Fruit fly (Drosophila melanogaster) whole organism, embryonic: ENCODE data around the gene CG9222.

Experiments
- Adf1 ChIP-seq: fragments of 200-800 bp; sonication (Bioruptor generic); IDR thresholded peaks from 2 replicates; pipeline ENCODE4 v1.3.6; 2022; ENCODE audit warnings: missing biosample characterization, missing genetic modification characterization
- Atf6 ChIP-seq: fragments of 200-800 bp; sonication (Bioruptor generic); IDR thresholded peaks from 2 replicates; pipeline ENCODE4 v1.3.6; 2022; ENCODE audit warnings: missing biosample characterization, missing genetic modification characterization
- CG10431 ChIP-seq: fragments of 200-800 bp; sonication (Bioruptor generic); optimal IDR thresholded peaks from 3 replicates; lab custom pipeline; 2018; ENCODE audit warnings: missing biosample characterization, mild to moderate bottlenecking, missing genetic modification characterization
- CG10543 ChIP-seq: fragments of 200-800 bp; sonication (Bioruptor generic); optimal IDR thresholded peaks from 3 replicates; lab custom pipeline; 2017; ENCODE audit warnings: missing biosample characterization, mild to moderate bottlenecking, missing genetic modification characterization, moderate library complexity
- CG13296 ChIP-seq: fragments of 200-800 bp; sonication (Bioruptor generic); optimal IDR thresholded peaks from 3 replicates; lab custom pipeline; 2018; ENCODE audit warnings: missing biosample characterization, mild to moderate bottlenecking, missing genetic modification characterization
- CG13624 ChIP-seq: fragments of 200-800 bp; sonication (Bioruptor generic); optimal IDR thresholded peaks from 2 replicates; lab custom pipeline; 2016; ENCODE audit warnings: missing biosample characterization, missing genetic modification characterization
- CG13894 ChIP-seq: fragments of 200-800 bp; sonication (Bioruptor generic); optimal IDR thresholded peaks from 3 replicates; lab custom pipeline; 2018; ENCODE audit warnings: missing biosample characterization, mild to moderate bottlenecking, missing genetic modification characterization, moderate library complexity
- CG14050 ChIP-seq: fragments of 200-800 bp; sonication (Bioruptor generic); IDR thresholded peaks from 3 replicates; pipeline ENCODE4 v1.3.6; 2022; ENCODE audit warnings: missing biosample characterization, missing genetic modification characterization
- CG15269 ChIP-seq: fragments of 200-800 bp; sonication (Bioruptor generic); optimal IDR thresholded peaks from 2 replicates; lab custom pipeline; 2018; ENCODE audit warnings: missing biosample characterization, mild to moderate bottlenecking, missing genetic modification characterization, moderate library complexity
- CG17186 ChIP-seq: fragments of 200-800 bp; sonication (Bioruptor generic); optimal IDR thresholded peaks from 3 replicates; lab custom pipeline; 2017; ENCODE audit warnings: missing biosample characterization, missing genetic modification reagents, missing genetic modification characterization
- CG17359 ChIP-seq: fragments of 200-800 bp; sonication (Bioruptor generic); optimal IDR thresholded peaks from 3 replicates; lab custom pipeline; 2018; ENCODE audit warnings: missing biosample characterization, mild to moderate bottlenecking, missing genetic modification characterization, moderate library complexity
- CG18599 ChIP-seq: fragments of 200-800 bp; sonication (Bioruptor generic); optimal IDR thresholded peaks from 3 replicates; lab custom pipeline; 2017; ENCODE audit warnings: missing biosample characterization, missing genetic modification characterization, mild to moderate bottlenecking, moderate library complexity, missing genetic modification reagents
- CG31224 ChIP-seq: fragments of 200-800 bp; sonication (Bioruptor generic); IDR thresholded peaks from 2 replicates; pipeline ENCODE4 v1.3.6; 2022; ENCODE audit warnings: missing biosample characterization, missing genetic modification characterization
- CG32767 ChIP-seq: fragments of 200-800 bp; sonication (Bioruptor generic); IDR thresholded peaks from 2 replicates; pipeline ENCODE4 v1.3.6; 2022; ENCODE audit warnings: missing biosample characterization, missing genetic modification characterization
- CG32772 ChIP-seq: fragments of 200-800 bp; sonication (Bioruptor generic); IDR thresholded peaks from 2 replicates; pipeline ENCODE4 v1.3.6; 2022; ENCODE audit warnings: missing biosample characterization, missing genetic modification characterization
- CG3407 ChIP-seq: fragments of 200-800 bp; sonication (Bioruptor generic); optimal IDR thresholded peaks from 2 replicates; lab custom pipeline; 2018; ENCODE audit warnings: missing biosample characterization, mild to moderate bottlenecking, missing genetic modification characterization
- CG34224 ChIP-seq: fragments of 200-800 bp; sonication (Bioruptor generic); IDR thresholded peaks from 3 replicates; pipeline ENCODE4 v1.3.6; 2022; ENCODE audit warnings: missing biosample characterization, missing genetic modification characterization; ENCODE audit not compliant: partially characterized antibody
- CG34376 ChIP-seq: fragments of 200-800 bp; sonication (Bioruptor generic); optimal IDR thresholded peaks from 2 replicates; lab custom pipeline; 2018; ENCODE audit warnings: missing biosample characterization, mild to moderate bottlenecking, missing genetic modification characterization
- CG34422 ChIP-seq: fragments of 200-800 bp; sonication (Bioruptor generic); IDR thresholded peaks from 3 replicates; pipeline ENCODE4 v1.3.6; 2022; ENCODE audit warnings: missing biosample characterization, missing genetic modification characterization
- CG5245 ChIP-seq: fragments of 200-800 bp; sonication (Bioruptor generic); optimal IDR thresholded peaks from 3 replicates; lab custom pipeline; 2016; ENCODE audit warnings: missing biosample characterization, missing genetic modification characterization
- CG6791 ChIP-seq: fragments of 200-800 bp; sonication (Bioruptor generic); IDR thresholded peaks from 3 replicates; pipeline ENCODE4 v1.3.6; 2022; ENCODE audit warnings: missing biosample characterization, missing genetic modification characterization; ENCODE audit not compliant: partially characterized antibody
- CG7271 ChIP-seq: fragments of 200-800 bp; sonication (Bioruptor generic); optimal IDR thresholded peaks from 2 replicates; lab custom pipeline; 2018; ENCODE audit warnings: missing biosample characterization, mild to moderate bottlenecking, missing genetic modification characterization, moderate library complexity
- CkIIα-i1 ChIP-seq: fragments of 200-800 bp; sonication (Bioruptor generic); IDR thresholded peaks from 2 replicates; pipeline ENCODE4 v1.3.6; 2022; ENCODE audit warnings: missing biosample characterization, missing genetic modification characterization
- Deaf1 ChIP-seq: fragments of 200-800 bp; optimal IDR thresholded peaks from 3 replicates; lab custom pipeline; 2019; ENCODE audit warnings: missing biosample characterization, mild to moderate bottlenecking, missing genetic modification characterization, moderate library complexity
- Elba2 ChIP-seq: fragments of 200-800 bp; sonication (Bioruptor generic); optimal IDR thresholded peaks from 3 replicates; lab custom pipeline; 2016; ENCODE audit warnings: missing biosample characterization, missing genetic modification characterization
- Ets97D ChIP-seq: fragments of 200-800 bp; sonication (Bioruptor generic); optimal IDR thresholded peaks from 3 replicates; lab custom pipeline; 2016; ENCODE audit warnings: missing biosample characterization, missing genetic modification characterization
- Fer1 ChIP-seq: fragments of 200-800 bp; sonication (Bioruptor generic); optimal IDR thresholded peaks from 2 replicates; lab custom pipeline; 2017; ENCODE audit warnings: missing biosample characterization, mild to moderate bottlenecking, missing genetic modification characterization
- GATAe ChIP-seq: fragments of 200-800 bp; sonication (Bioruptor generic); conservative IDR thresholded peaks from 2 replicates; pipeline ENCODE4 v1.3.6; 2022; ENCODE audit warnings: missing biosample characterization, missing genetic modification characterization
- MTF-1 ChIP-seq: fragments of 200-800 bp; sonication (Bioruptor generic); optimal IDR thresholded peaks from 2 replicates; lab custom pipeline; 2018; ENCODE audit warnings: missing biosample characterization, mild to moderate bottlenecking, missing genetic modification characterization, borderline replicate concordance
- Opbp ChIP-seq: fragments of 200-800 bp; sonication (Bioruptor generic); IDR thresholded peaks from 3 replicates; pipeline ENCODE4 v1.3.6; 2022; ENCODE audit warnings: missing biosample characterization, missing genetic modification characterization; ENCODE audit not compliant: partially characterized antibody
- Trl ChIP-seq, 3 experiments: fragments of >200 bp in 2 of 3; fragments of 200-800 bp in 1 of 3; sonication (Bioruptor generic) in 1 of 3; optimal IDR thresholded peaks; 2 replicates in 1 of 3; 3 replicates in 2 of 3; lab custom pipeline; 2016 to 2017; ENCODE audit warnings: missing biosample characterization in 1 of 3, missing genetic modification characterization in 1 of 3
- abd-A ChIP-seq: fragments of 200-800 bp; sonication (Bioruptor generic); optimal IDR thresholded peaks from 3 replicates; lab custom pipeline; 2019; ENCODE audit warnings: missing biosample characterization, mild to moderate bottlenecking, missing genetic modification characterization, moderate library complexity
- chinmo ChIP-seq: fragments of 200-800 bp; sonication (Bioruptor generic); IDR thresholded peaks from 4 replicates; pipeline ENCODE4 v1.3.6; 2022; ENCODE audit warnings: missing biosample characterization, missing genetic modification characterization; ENCODE audit not compliant: partially characterized antibody
- chm ChIP-seq: fragments of 200-800 bp; sonication (Bioruptor generic); IDR thresholded peaks from 2 replicates; pipeline ENCODE4 v1.3.6; 2022; ENCODE audit warnings: missing biosample characterization, missing genetic modification characterization
- crol ChIP-seq: fragments of 200-800 bp; sonication (Bioruptor generic); IDR thresholded peaks from 2 replicates; pipeline ENCODE4 v1.3.6; 2022; ENCODE audit warnings: missing biosample characterization, missing genetic modification characterization
- ewg ChIP-seq: fragments of 200-800 bp; sonication (Bioruptor generic); optimal IDR thresholded peaks from 3 replicates; lab custom pipeline; 2017; ENCODE audit warnings: mild to moderate bottlenecking, missing biosample characterization, missing genetic modification reagents, missing genetic modification characterization
- gce ChIP-seq: fragments of 200-800 bp; sonication (Bioruptor generic); IDR thresholded peaks from 3 replicates; pipeline ENCODE4 v1.3.6; 2022; ENCODE audit warnings: missing biosample characterization, missing genetic modification characterization
- gsb-n ChIP-seq: fragments of 200-800 bp; sonication (Bioruptor generic); optimal IDR thresholded peaks from 3 replicates; lab custom pipeline; 2018; ENCODE audit warnings: missing biosample characterization, mild to moderate bottlenecking, missing genetic modification characterization
- kni ChIP-seq: fragments of 200-800 bp; sonication (Bioruptor generic); optimal IDR thresholded peaks from 3 replicates; lab custom pipeline; 2017; ENCODE audit warnings: mild to moderate bottlenecking, missing biosample characterization, missing genetic modification reagents, missing genetic modification characterization
- lab ChIP-seq: fragments of 200-800 bp; sonication (Bioruptor generic); optimal IDR thresholded peaks from 3 replicates; lab custom pipeline; 2017; ENCODE audit warnings: missing biosample characterization, missing genetic modification characterization, mild to moderate bottlenecking, moderate library complexity, missing genetic modification reagents
- nerfin-1 ChIP-seq: fragments of 200-800 bp; sonication (Bioruptor generic); optimal IDR thresholded peaks from 3 replicates; lab custom pipeline; 2019; ENCODE audit warnings: missing biosample characterization, mild to moderate bottlenecking, missing genetic modification characterization, moderate library complexity
- onecut ChIP-seq: fragments of 200-800 bp; sonication (Bioruptor generic); IDR thresholded peaks from 2 replicates; pipeline ENCODE4 v1.3.6; 2022; ENCODE audit warnings: missing biosample characterization, missing genetic modification characterization
- pan ChIP-seq, 4 experiments: fragments of >200 bp in 3 of 4; fragments of 200-800 bp in 1 of 4; sonication (Bioruptor generic) in 1 of 4; optimal IDR thresholded peaks in 3 of 4; IDR thresholded peaks in 1 of 4; 2 replicates each; pipeline versions ENCODE4 v1.3.6 to Lab custom; 2017 to 2022; ENCODE audit warnings: missing biosample characterization in 2 of 4, missing genetic modification characterization in 2 of 4, mixed read lengths in 1 of 4
- phol ChIP-seq: fragments of 200-800 bp; sonication (Bioruptor generic); optimal IDR thresholded peaks from 3 replicates; lab custom pipeline; 2018; ENCODE audit warnings: missing biosample characterization, mild to moderate bottlenecking, missing genetic modification characterization, moderate library complexity
- scrt ChIP-seq: fragments of 200-800 bp; sonication (Bioruptor generic); optimal IDR thresholded peaks from 2 replicates; lab custom pipeline; 2018; ENCODE audit warnings: missing biosample characterization, mild to moderate bottlenecking, missing genetic modification characterization, moderate library complexity
- seq ChIP-seq: fragments of 200-800 bp; sonication (Bioruptor generic); IDR thresholded peaks from 2 replicates; pipeline ENCODE4 v1.3.6; 2022; ENCODE audit warnings: missing biosample characterization, missing genetic modification characterization
- sqz ChIP-seq: fragments of 200-800 bp; sonication (Bioruptor generic); optimal IDR thresholded peaks from 3 replicates; lab custom pipeline; 2018; ENCODE audit warnings: missing biosample characterization, mild to moderate bottlenecking, missing genetic modification characterization
- z ChIP-seq: fragments of 200-800 bp; sonication (Bioruptor generic); IDR thresholded peaks from 3 replicates; pipeline ENCODE4 v1.3.6; 2022; ENCODE audit warnings: missing biosample characterization, missing genetic modification characterization

CG9222 gene

dm6 chr2L:6092300-6092699 lies 38.5 kb upstream of the CG9222 start:
- TF ChIP-seq Opbp (GFP tag; lab: Robert Waterston, UW) (no peak), Adf1 (GFP tag; lab: Robert Waterston, UW) (peak; percentile 15; the same call in 1 of the 2 replicates), CG17186 (no peak), phol (tag; lab: Kevin White, UChicago) (peak; percentile 64), CG34224 (no peak), CG7271 (tag; lab: Kevin White, UChicago) (peak; percentile 11), CG34422 (0 out of 3 replicates have a peak, but pooled peaks have one; percentile 50), kni (GFP tag; lab: Kevin White, UChicago) (peak; percentile 65), gsb-n (tag; lab: Kevin White, UChicago) (peak; percentile 11), CG17359 (tag; lab: Kevin White, UChicago) (peak; percentile 34), CG32772 (GFP tag; lab: Robert Waterston, UW) (0 out of 2 replicates have a peak, but pooled peaks have one; percentile 24), nerfin-1 (tag; lab: Kevin White, UChicago) (peak; percentile 39), crol (GFP tag; lab: Robert Waterston, UW) (peak; percentile 31; the same call in 1 of the 2 replicates), chinmo (GFP tag; lab: Robert Waterston, UW) (0 out of 4 replicates have a peak, but pooled peaks have one; percentile 48), CG3407 (no peak), chm (peak; percentile 57), CG34376 (peak; percentile 34), seq (GFP tag; lab: Robert Waterston, UW) (peak; percentile 65; the same call in 1 of the 2 replicates), sqz (GFP tag; lab: Kevin White, UChicago) (peak; percentile 93), Deaf1 (peak; percentile 9), Trl (optimal IDR thresholded peaks at IDR 0.05; lab: Kevin White, UChicago) (peak in 1 of 2 experiments; percentile 11), Trl (GFP tag; optimal IDR thresholded peaks at IDR 0.05; lab: Kevin White, UChicago) (no peak), GATAe (GFP tag; lab: Robert Waterston, UW) (no peak), gce (GFP tag; lab: Robert Waterston, UW) (0 out of 3 replicates have a peak, but pooled peaks have one; percentile 40), z (peak; percentile 73; the same call in 2 of the 3 replicates), Atf6 (GFP tag; lab: Robert Waterston, UW) (0 out of 2 replicates have a peak, but pooled peaks have one; percentile 14), MTF-1 (no peak), CG13894 (tag; lab: Kevin White, UChicago) (peak; percentile 98), CG32767 (peak; percentile 65; the same call in 1 of the 2 replicates), Fer1 (GFP tag; lab: Kevin White, UChicago) (peak; percentile 42), abd-A (peak; percentile 62), Ets97D (peak; percentile 59), CG6791 (GFP tag; lab: Robert Waterston, UW) (no peak), CG14050 (no peak), CG15269 (tag; lab: Kevin White, UChicago) (no peak), pan (optimal IDR thresholded peaks at IDR 0.05; lab: Kevin White, UChicago) (no peak), pan (GFP tag; optimal IDR thresholded peaks at IDR 0.05 in 1 of 2, IDR thresholded peaks at IDR 0.05 in 1 of 2) (no peak), ewg (GFP tag; lab: Kevin White, UChicago) (no peak), CG5245 (GFP tag; lab: Kevin White, UChicago) (no peak), lab (GFP tag; lab: Kevin White, UChicago) (peak; percentile 20), Elba2 (GFP tag; lab: Kevin White, UChicago) (no peak), CG31224 (GFP tag; lab: Robert Waterston, UW) (no peak), CG10543 (GFP tag; lab: Kevin White, UChicago) (peak; percentile 12), CG18599 (GFP tag; lab: Kevin White, UChicago) (peak; percentile 25), CkIIα-i1 (no peak), CG10431 (GFP tag; lab: Kevin White, UChicago) (peak; percentile 34), scrt (GFP tag; lab: Kevin White, UChicago) (peak; percentile 23), CG13624 (GFP tag; lab: Kevin White, UChicago) (peak; percentile 26), onecut (peak; percentile 32; the same call in 1 of the 2 replicates), CG13296 (GFP tag; lab: Kevin White, UChicago) (peak; percentile 33)
